Fruit fly (Drosophila melanogaster): ENCODE results near the gene mRpL47.

mRpL47 gene

dm6 chr3R:9496748-9497147, 19.0 kb downstream of the mRpL47 start (continued):
- TF ChIP-seq lov (optimal IDR thresholded peaks at IDR 0.05) (no peak), lov (GFP tag; IDR thresholded peaks at IDR 0.05) (peak; percentile 31; the same call in 1 of the 3 replicates), CG3847 (GFP tag; IDR thresholded peaks at IDR 0.05) (peak; percentile 90), CG4730 (GFP tag; IDR thresholded peaks at IDR 0.05) (peak; percentile 46; the same call in 1 of the 2 replicates), sr (GFP tag; IDR thresholded peaks at IDR 0.05) (no peak), Camta (GFP tag; optimal IDR thresholded peaks at IDR 0.05) (peak; percentile 77), chm (GFP tag; IDR thresholded peaks at IDR 0.05) (peak; percentile 33; the same call in 1 of the 2 replicates), Dek (tag; optimal IDR thresholded peaks at IDR 0.05) (peak; percentile 82), CG30020 (tag; optimal IDR thresholded peaks at IDR 0.05) (peak; percentile 2), CG6254 (GFP tag; optimal IDR thresholded peaks at IDR 0.05) (no peak), gsb-n (tag; optimal IDR thresholded peaks at IDR 0.05) (peak; percentile 46), CG2120 (GFP tag; optimal IDR thresholded peaks at IDR 0.05) (peak; percentile 94), Dip2 (GFP tag; IDR thresholded peaks at IDR 0.05) (no peak), CG6654 (GFP tag; optimal IDR thresholded peaks at IDR 0.05) (no peak), Ets65A (GFP tag) (peak; percentile 100), vfl (GFP tag; optimal IDR thresholded peaks at IDR 0.05) (peak; percentile 83), CG1792 (GFP tag; optimal IDR thresholded peaks at IDR 0.05) (peak; percentile 47), Hr3 (GFP tag; optimal IDR thresholded peaks at IDR 0.05) (peak; percentile 68), Lim3 (GFP tag; IDR thresholded peaks at IDR 0.05) (no peak), CG18476 (GFP tag; optimal IDR thresholded peaks at IDR 0.05) (no peak), nmo (GFP tag; optimal IDR thresholded peaks at IDR 0.05) (peak; percentile 78), CG9876 (GFP tag; optimal IDR thresholded peaks at IDR 0.05) (peak; percentile 73), CG10654 (GFP tag; optimal IDR thresholded peaks at IDR 0.05) (peak; percentile 50), Xrp1 (GFP tag; IDR thresholded peaks at IDR 0.05) (peak; percentile 57), CG11695 (GFP tag; IDR thresholded peaks at IDR 0.05) (no peak), CG10565 (GFP tag; optimal IDR thresholded peaks at IDR 0.05) (no peak), Kr (GFP tag; optimal IDR thresholded peaks at IDR 0.05) (no peak), ro (GFP tag; IDR thresholded peaks at IDR 0.05) (no peak), HLHmδ (GFP tag; optimal IDR thresholded peaks at IDR 0.05) (no peak), CG9437 (GFP tag; optimal IDR thresholded peaks at IDR 0.05) (no peak), H2.0 (GFP tag; IDR thresholded peaks at IDR 0.05) (peak; percentile 62; the same call in 1 of the 2 replicates), Lpt (GFP tag; optimal IDR thresholded peaks at IDR 0.05) (no peak), Fer1 (GFP tag; optimal IDR thresholded peaks at IDR 0.05) (peak; percentile 75), CG2875 (GFP tag; optimal IDR thresholded peaks at IDR 0.05) (peak; percentile 29), Asciz (GFP tag; optimal IDR thresholded peaks at IDR 0.05) (no peak), danr (GFP tag; IDR thresholded peaks at IDR 0.05) (0 out of 2 replicates have a peak, but pooled peaks have one; percentile 30), Tbp (GFP tag; optimal IDR thresholded peaks at IDR 0.05) (no peak), NfI (GFP tag; optimal IDR thresholded peaks at IDR 0.05) (peak; percentile 87), CG30431 (GFP tag; optimal IDR thresholded peaks at IDR 0.05) (no peak), CG11085 (GFP tag; IDR thresholded peaks at IDR 0.05) (peak; percentile 78), Ravus (GFP tag; IDR thresholded peaks at IDR 0.05) (no peak), slbo (GFP tag; IDR thresholded peaks at IDR 0.05) (peak; percentile 92), D19B (GFP tag; optimal IDR thresholded peaks at IDR 0.05) (peak; percentile 12), bcd (GFP tag; optimal IDR thresholded peaks at IDR 0.05) (peak; percentile 74), TFAM (GFP tag; optimal IDR thresholded peaks at IDR 0.05) (no peak), CG13894 (tag; optimal IDR thresholded peaks at IDR 0.05) (peak; percentile 87), Blimp-1 (GFP tag; optimal IDR thresholded peaks at IDR 0.05) (peak; percentile 22), Taf1 (GFP tag; IDR thresholded peaks at IDR 0.05) (no peak; the same call in 1 of the 2 replicates), en (GFP tag; optimal IDR thresholded peaks at IDR 0.05) (peak; percentile 5), kay (GFP tag; optimal IDR thresholded peaks at IDR 0.05) (peak; percentile 76), fd3F (GFP tag; optimal IDR thresholded peaks at IDR 0.05) (peak; percentile 58), rib (GFP tag; IDR thresholded peaks at IDR 0.05) (peak; percentile 72)
